Worm (Caenorhabditis elegans): ENCODE data around the gene irld-7.

The irld-7 gene

DNA sequence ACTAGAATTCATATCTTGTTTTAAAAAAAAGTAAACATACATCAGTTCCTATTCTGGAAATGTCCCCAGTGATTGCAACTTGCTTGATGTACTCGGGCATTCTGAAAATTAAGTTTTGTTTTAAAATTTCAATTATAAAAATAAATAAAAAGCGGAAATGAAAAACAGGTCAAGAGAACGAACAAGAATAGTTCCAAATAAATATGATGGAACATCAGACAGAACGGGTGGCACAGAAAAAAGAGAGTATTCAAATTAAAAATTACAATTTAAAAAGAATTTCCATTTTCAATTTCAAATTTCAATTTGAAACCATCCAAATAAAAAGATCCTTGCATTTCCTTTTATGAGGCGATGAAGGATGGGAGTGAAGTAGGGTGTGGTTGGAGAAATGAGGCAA lies 31.1 kb downstream of the irld-7 start, which contains the start of gene C01B10.3:
Gene C01B10.3 (minus strand): TSS at position 101 of the 400 bp plus-strand sequence.
- TF ChIP-seq nhr-76 (tag; optimal IDR thresholded peaks at IDR 0.05): no peak
- no peak for TF ChIP-seq ceh-82 (tag; optimal IDR thresholded peaks at IDR 0.05)
- no peak for TF ChIP-seq elt-1 (tag; optimal IDR thresholded peaks at IDR 0.05)
- no peak for TF ChIP-seq nhr-23 (tag; optimal IDR thresholded peaks at IDR 0.05)
- TF ChIP-seq zag-1 (tag; optimal IDR thresholded peaks at IDR 0.05): no peak
- no peak for TF ChIP-seq pha-4 (tag; optimal IDR thresholded peaks at IDR 0.05)
- TF ChIP-seq R02D3.7 (tag; optimal IDR thresholded peaks at IDR 0.05): no peak
- no peak for TF ChIP-seq fos-1 (tag; optimal IDR thresholded peaks at IDR 0.05)
- no peak for TF ChIP-seq ZK546.5 (tag; optimal IDR thresholded peaks at IDR 0.05)
- TF ChIP-seq eor-1 (tag; optimal IDR thresholded peaks at IDR 0.05): no peak
- no peak for TF ChIP-seq nhr-237 (tag; optimal IDR thresholded peaks at IDR 0.05)
- TF ChIP-seq nhr-43 (tag; optimal IDR thresholded peaks at IDR 0.05; ENCODE audit: poor library complexity, severe bottlenecking): no peak
- TF ChIP-seq ceh-9 (tag; optimal IDR thresholded peaks at IDR 0.05): no peak
- no peak for TF ChIP-seq nfya-1 (tag; optimal IDR thresholded peaks at IDR 0.05; ENCODE audit: insufficient read depth)
- TF ChIP-seq skn-1 (tag; optimal IDR thresholded peaks at IDR 0.05): no peak

DNA sequence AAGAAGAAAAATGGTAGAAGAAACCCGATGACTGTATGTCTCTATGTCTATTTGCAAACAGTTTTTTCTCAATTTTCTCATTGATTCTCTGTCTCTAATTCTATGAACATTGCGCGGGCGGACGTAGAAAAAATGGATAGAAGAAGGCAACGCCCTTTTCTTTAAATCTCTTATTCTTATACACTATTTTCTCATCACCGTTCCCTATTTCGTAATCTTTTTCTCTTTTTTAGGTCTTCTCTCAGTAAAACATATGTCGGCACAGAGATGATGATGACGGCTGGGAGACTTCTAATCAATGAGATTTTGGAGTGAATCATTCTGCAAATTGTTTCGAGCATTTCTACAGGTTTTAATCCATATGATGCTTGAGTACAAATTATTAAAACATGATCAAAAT lies 32.0 kb downstream of the irld-7 start:
- no peak for TF ChIP-seq unc-62 (GFP tag; optimal IDR thresholded peaks at IDR 0.05)
- TF ChIP-seq fkh-2 (tag; optimal IDR thresholded peaks at IDR 0.05): no peak
- no peak for TF ChIP-seq pqm-1 (tag; optimal IDR thresholded peaks at IDR 0.05)
- peak; percentile 70 for TF ChIP-seq nhr-25 (tag; optimal IDR thresholded peaks at IDR 0.05)
- TF ChIP-seq pha-4 (tag; optimal IDR thresholded peaks at IDR 0.05): peak; percentile 36
- no peak for TF ChIP-seq fos-1 (tag; optimal IDR thresholded peaks at IDR 0.05)
- TF ChIP-seq ceh-28 (tag; optimal IDR thresholded peaks at IDR 0.05): peak; percentile 38
- no peak for TF ChIP-seq nhr-77 (tag; optimal IDR thresholded peaks at IDR 0.05)
- peak; percentile 20 for TF ChIP-seq nfya-1 (tag; optimal IDR thresholded peaks at IDR 0.05; ENCODE audit: insufficient read depth)
- no peak for TF ChIP-seq nhr-237 (tag; optimal IDR thresholded peaks at IDR 0.05)
- TF ChIP-seq elt-3 (tag; optimal IDR thresholded peaks at IDR 0.05): peak in 1 of 3 experiments; percentile 73
- TF ChIP-seq mml-1 (tag; optimal IDR thresholded peaks at IDR 0.05): no peak
- TF ChIP-seq jun-1 (tag; optimal IDR thresholded peaks at IDR 0.05): no peak
- TF ChIP-seq hmg-11 (tag; optimal IDR thresholded peaks at IDR 0.05): no peak
- TF ChIP-seq ama-1 (optimal IDR thresholded peaks at IDR 0.05): no peak
- no peak for TF ChIP-seq nhr-76 (tag; optimal IDR thresholded peaks at IDR 0.05)
- TF ChIP-seq eor-1 (tag; optimal IDR thresholded peaks at IDR 0.05): no peak
- TF ChIP-seq tbx-2 (tag; optimal IDR thresholded peaks at IDR 0.05): no peak
- no peak for TF ChIP-seq nhr-12 (tag; optimal IDR thresholded peaks at IDR 0.05)
- TF ChIP-seq zag-1 (tag; optimal IDR thresholded peaks at IDR 0.05): no peak
- no peak for TF ChIP-seq nhr-43 (tag; optimal IDR thresholded peaks at IDR 0.05; ENCODE audit: poor library complexity, severe bottlenecking)
- peak; percentile 76 for TF ChIP-seq nhr-23 (tag; optimal IDR thresholded peaks at IDR 0.05)
- TF ChIP-seq unc-39 (tag; optimal IDR thresholded peaks at IDR 0.05): no peak
- no peak for TF ChIP-seq ztf-4 (tag; optimal IDR thresholded peaks at IDR 0.05)
- no peak for TF ChIP-seq egl-27 (tag; optimal IDR thresholded peaks at IDR 0.05)
- TF ChIP-seq daf-12 (tag; optimal IDR thresholded peaks at IDR 0.05): no peak

DNA sequence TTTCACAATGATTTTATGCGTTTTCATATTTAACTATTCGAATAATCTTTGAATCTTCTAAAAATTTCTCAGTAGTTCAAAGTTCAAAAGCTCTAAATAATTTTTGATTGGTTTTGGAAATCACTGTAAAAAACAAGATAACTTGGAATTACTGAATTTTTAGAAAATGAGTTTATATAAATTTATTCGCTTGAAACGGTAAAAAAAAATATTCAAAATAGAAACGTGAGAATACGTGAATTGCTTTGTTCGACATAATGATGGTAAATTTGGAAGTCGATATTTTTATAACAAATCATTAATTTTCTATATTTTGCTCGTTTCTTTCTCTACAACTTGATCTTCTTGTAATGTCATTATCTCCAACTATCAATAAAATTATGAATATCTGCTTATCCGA lies 33.2 kb downstream of the irld-7 start, which contains the start of gene C01B10.44:
Gene C01B10.44 (plus strand): TSS at position 301 of the 400 bp plus-strand sequence.
- TF ChIP-seq egl-27 (tag; optimal IDR thresholded peaks at IDR 0.05) (no peak), hmg-11 (tag; optimal IDR thresholded peaks at IDR 0.05) (no peak), fkh-2 (tag; optimal IDR thresholded peaks at IDR 0.05) (no peak), ztf-11 (tag; optimal IDR thresholded peaks at IDR 0.05) (no peak), ceh-16 (tag; optimal IDR thresholded peaks at IDR 0.05) (no peak), tbx-2 (tag; optimal IDR thresholded peaks at IDR 0.05) (no peak), eor-1 (tag; optimal IDR thresholded peaks at IDR 0.05) (no peak), nhr-12 (tag; optimal IDR thresholded peaks at IDR 0.05) (no peak), jun-1 (tag; optimal IDR thresholded peaks at IDR 0.05) (no peak), aly-2 (tag; optimal IDR thresholded peaks at IDR 0.05) (no peak), fos-1 (tag; optimal IDR thresholded peaks at IDR 0.05) (no peak), pha-4 (tag; optimal IDR thresholded peaks at IDR 0.05) (no peak)

- no peak for TF ChIP-seq nhr-23 (tag; optimal IDR thresholded peaks at IDR 0.05)
- peak; percentile 9 for TF ChIP-seq pqm-1 (tag; optimal IDR thresholded peaks at IDR 0.05)
- peak; percentile 26 for TF ChIP-seq pha-4 (tag; optimal IDR thresholded peaks at IDR 0.05)
- peak; percentile 67 for TF ChIP-seq elt-2 (tag; optimal IDR thresholded peaks at IDR 0.05)
- TF ChIP-seq unc-62 (GFP tag; optimal IDR thresholded peaks at IDR 0.05): no peak
- peak; percentile 14 for TF ChIP-seq ceh-28 (tag; optimal IDR thresholded peaks at IDR 0.05)
Observed at ce11 chrIV:6627798-6628197, 37.6 kb downstream of the irld-7 start, which contains the start of gene cest-5.2. Gene cest-5.2, minus strand, starts transcription at chrIV:6627925.

All from whole organism, L3 larva.